Fruit fly (Drosophila melanogaster): ENCODE data around the gene Sec71.

Gene Sec71

dm6 chr2L:13843692-13844284 lies 50.5 kb downstream of the Sec71 start, which contains the start of gene CG33306 (continued):
- TF ChIP-seq CG9437 (GFP tag; optimal IDR thresholded peaks at IDR 0.05) (no peak), grau (tag; optimal IDR thresholded peaks at IDR 0.05) (peak; percentile 42), hb (GFP tag; IDR thresholded peaks at IDR 0.05; ENCODE audit: partially characterized antibody) (no peak), B-H2 (GFP tag; optimal IDR thresholded peaks at IDR 0.05) (no peak), PHDP (tag; optimal IDR thresholded peaks at IDR 0.05) (peak; percentile 7), Opbp (GFP tag; IDR thresholded peaks at IDR 0.05; ENCODE audit: partially characterized antibody) (no peak), CG3847 (GFP tag; IDR thresholded peaks at IDR 0.05) (no peak), CG33557 (GFP tag; optimal IDR thresholded peaks at IDR 0.05) (no peak), cwo (GFP tag; optimal IDR thresholded peaks at IDR 0.05) (peak; percentile 3), tna (GFP tag; IDR thresholded peaks at IDR 0.05; ENCODE audit: partially characterized antibody) (no peak), unc-4 (GFP tag; IDR thresholded peaks at IDR 0.05; ENCODE audit: partially characterized antibody) (no peak), az2 (GFP tag; optimal IDR thresholded peaks at IDR 0.05) (no peak), cg (GFP tag; optimal IDR thresholded peaks at IDR 0.05) (no peak), dm (GFP tag; optimal IDR thresholded peaks at IDR 0.05) (no peak), gem (tag; optimal IDR thresholded peaks at IDR 0.05) (peak; percentile 54), sna (GFP tag; IDR thresholded peaks at IDR 0.05; ENCODE audit: partially characterized antibody) (no peak), ssp (GFP tag; IDR thresholded peaks at IDR 0.05) (no peak), fu2 (GFP tag; optimal IDR thresholded peaks at IDR 0.05) (no peak), caup (GFP tag; optimal IDR thresholded peaks at IDR 0.05; ENCODE audit: severe bottlenecking) (no peak), CG7839 (tag; optimal IDR thresholded peaks at IDR 0.05) (peak; percentile 23), lmd (GFP tag; IDR thresholded peaks at IDR 0.05) (no peak), Max (GFP tag; optimal IDR thresholded peaks at IDR 0.05) (no peak), CG11560 (tag; IDR thresholded peaks at IDR 0.05) (no peak), CG18599 (GFP tag; optimal IDR thresholded peaks at IDR 0.05) (peak; percentile 37), Dll (GFP tag; IDR thresholded peaks at IDR 0.05; ENCODE audit: partially characterized antibody) (no peak), CG1647 (GFP tag; optimal IDR thresholded peaks at IDR 0.05) (no peak), br (optimal IDR thresholded peaks at IDR 0.05) (no peak), CG16815 (GFP tag; optimal IDR thresholded peaks at IDR 0.05) (no peak), Lim3 (GFP tag; IDR thresholded peaks at IDR 0.05) (no peak), ham (GFP tag; IDR thresholded peaks at IDR 0.05) (no peak), Dip2 (GFP tag; IDR thresholded peaks at IDR 0.05) (no peak), CG11456 (GFP tag; IDR thresholded peaks at IDR 0.05) (no peak), ab (GFP tag; optimal IDR thresholded peaks at IDR 0.05) (no peak), Spps (tag; optimal IDR thresholded peaks at IDR 0.05) (no peak), insv (GFP tag; optimal IDR thresholded peaks at IDR 0.05) (no peak), D19B (GFP tag; optimal IDR thresholded peaks at IDR 0.05) (no peak), Chrac-16 (GFP tag; optimal IDR thresholded peaks at IDR 0.05) (no peak), onecut (GFP tag; IDR thresholded peaks at IDR 0.05) (no peak), exex (tag; optimal IDR thresholded peaks at IDR 0.05) (peak; percentile 96), chif (GFP tag; optimal IDR thresholded peaks at IDR 0.05) (no peak), nerfin-2 (GFP tag; IDR thresholded peaks at IDR 0.05; ENCODE audit: partially characterized antibody) (no peak), CG2678 (tag; optimal IDR thresholded peaks at IDR 0.05) (peak; percentile 51), CG32767 (GFP tag; IDR thresholded peaks at IDR 0.05) (no peak), CG10209 (GFP tag; optimal IDR thresholded peaks at IDR 0.05) (no peak), CG8359 (GFP tag; optimal IDR thresholded peaks at IDR 0.05; ENCODE audit: borderline replicate concordance) (no peak), CG13123 (GFP tag; optimal IDR thresholded peaks at IDR 0.05) (no peak), ac (GFP tag; optimal IDR thresholded peaks at IDR 0.05) (no peak), lab (GFP tag; optimal IDR thresholded peaks at IDR 0.05) (peak; percentile 22), lbe (GFP tag; optimal IDR thresholded peaks at IDR 0.05) (no peak), CG14860 (GFP tag; IDR thresholded peaks at IDR 0.05; ENCODE audit: partially characterized antibody) (no peak)

All from whole organism, embryonic.